Fruit fly (Drosophila melanogaster): Measurements from ENCODE around the gene Task6.
A peak's percentile ranks its signal among the peaks of the same experiment; 100 is the strongest.

DNA sequence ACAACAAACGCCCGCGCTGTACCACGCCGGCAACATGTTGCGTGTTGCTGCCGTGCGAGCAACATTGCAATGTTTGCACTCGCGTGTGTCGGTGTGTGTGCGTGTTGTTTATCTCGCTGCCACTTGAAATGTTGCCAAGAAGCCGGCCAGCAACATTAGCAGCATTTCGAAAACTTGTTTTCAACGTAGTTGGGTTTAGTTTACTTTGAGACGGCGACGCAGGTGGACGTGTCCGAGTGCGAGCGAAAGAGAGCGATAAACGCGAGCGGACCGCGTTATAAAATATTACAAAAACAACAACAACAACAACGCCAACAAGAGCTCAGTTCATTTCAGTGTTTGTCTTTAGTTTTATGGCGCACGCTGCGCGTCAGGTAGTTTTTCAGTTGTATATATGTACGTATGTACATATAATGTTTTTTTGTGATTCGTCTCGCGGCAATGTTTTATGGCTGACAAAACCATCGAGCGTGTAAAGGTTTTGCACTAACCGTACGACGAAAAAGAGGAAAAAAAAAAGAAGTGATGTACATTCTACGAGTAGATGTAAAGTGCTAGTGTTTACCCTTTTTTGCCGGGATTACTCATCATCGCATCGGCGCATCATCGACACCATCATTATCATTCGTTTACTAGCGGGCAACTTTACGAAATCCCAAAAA lies 40.8 kb upstream of the Task6 start, which contains the start of gene kmr:
- TF ChIP-seq EcR (GFP tag; optimal IDR thresholded peaks at IDR 0.05): peak; percentile 73
- peak; percentile 65 for TF ChIP-seq CG13204 (GFP tag; optimal IDR thresholded peaks at IDR 0.05)
- TF ChIP-seq CG14655 (GFP tag; optimal IDR thresholded peaks at IDR 0.05): no peak

Measured in whole organism, pupa.